Fruit fly (Drosophila melanogaster): ENCODE measurements around the gene Eip75B.

DNA sequence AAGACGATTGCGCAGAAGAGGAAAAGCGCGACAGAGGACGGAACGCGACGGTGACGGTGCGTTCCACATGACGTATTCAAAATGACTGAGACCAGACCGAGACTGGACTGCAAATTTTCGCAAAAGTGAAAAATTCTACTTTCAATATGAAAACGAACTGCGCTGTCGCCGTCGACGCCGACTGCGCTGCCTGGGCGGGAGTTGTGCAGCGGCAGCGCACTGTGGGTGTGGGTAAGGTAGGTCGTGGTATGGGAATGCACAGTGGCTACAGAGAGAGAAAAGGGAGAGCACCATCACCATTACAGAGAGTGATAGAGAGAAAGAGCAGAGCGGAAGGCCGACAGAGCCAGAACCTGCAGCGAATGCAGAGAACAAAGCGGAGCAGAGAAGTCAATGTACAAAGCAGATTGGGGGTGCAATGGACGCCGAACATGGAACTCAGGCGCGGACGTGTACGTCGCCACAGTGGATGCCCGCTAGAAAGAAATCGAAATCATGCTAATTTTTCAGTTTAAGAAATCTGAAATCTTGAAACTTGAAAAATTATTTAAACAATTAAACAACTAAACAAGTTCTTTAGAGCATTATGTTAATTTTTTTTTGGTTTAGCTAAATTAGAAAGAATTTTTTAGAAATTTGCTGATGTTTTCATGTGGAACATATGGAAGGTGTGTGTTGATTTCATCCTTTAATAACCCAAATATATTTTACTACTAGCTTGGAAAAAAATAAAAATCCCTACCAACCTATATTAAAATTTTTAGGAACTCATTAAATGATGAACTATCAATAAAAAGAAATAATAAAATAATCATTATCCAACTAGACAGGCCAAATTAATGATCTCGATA is at the start of gene Eip75B:
- TF ChIP-seq toe (GFP tag; optimal IDR thresholded peaks at IDR 0.05) = no peak
- no peak for TF ChIP-seq tj (GFP tag; optimal IDR thresholded peaks at IDR 0.05)
- TF ChIP-seq CG11617 (GFP tag; optimal IDR thresholded peaks at IDR 0.05) = no peak
- no peak for TF ChIP-seq CG1620 (GFP tag; optimal IDR thresholded peaks at IDR 0.05)
- no peak for TF ChIP-seq cnc (optimal IDR thresholded peaks at IDR 0.05)
- TF ChIP-seq CG33017 (tag; optimal IDR thresholded peaks at IDR 0.05) = no peak
- no peak for TF ChIP-seq Clk (GFP tag; optimal IDR thresholded peaks at IDR 0.05)
- no peak for TF ChIP-seq Crg-1 (GFP tag; optimal IDR thresholded peaks at IDR 0.05)
- TF ChIP-seq kay (GFP tag; ENCODE audit: borderline replicate concordance) = no peak
- no peak for TF ChIP-seq Mnt (GFP tag; optimal IDR thresholded peaks at IDR 0.05)
- no peak for TF ChIP-seq CG12768 (GFP tag; optimal IDR thresholded peaks at IDR 0.05)
- TF ChIP-seq CG14711 (tag; optimal IDR thresholded peaks at IDR 0.05) = no peak
- TF ChIP-seq CG5204 (GFP tag; optimal IDR thresholded peaks at IDR 0.05) = peak; percentile 25

All from whole organism, adult.